Worm (Caenorhabditis elegans) whole organism, late embryonic: Measurements from ENCODE around the gene F11D11.12.

ENCODE experiments used
- C08G9.2 ChIP-seq: sonication (generic microtip); optimal IDR thresholded peaks from 2 replicates; lab custom pipeline; 2016; ENCODE audit warnings: mild to moderate bottlenecking, missing genetic modification characterization, moderate library complexity, missing compliant biosample characterization
- F13H6.1 ChIP-seq: sonication (generic microtip); optimal IDR thresholded peaks from 2 replicates; lab custom pipeline; 2016; ENCODE audit warnings: missing genetic modification characterization, missing compliant biosample characterization
- K02D7.2 ChIP-seq: sonication (generic microtip); optimal IDR thresholded peaks from 2 replicates; lab custom pipeline; 2017; ENCODE audit warnings: mild to moderate bottlenecking, missing genetic modification characterization, missing compliant biosample characterization
- T23F11.4 ChIP-seq: fragments of 200-800 bp; sonication (Bioruptor generic); optimal IDR thresholded peaks from 2 replicates; lab custom pipeline; 2018; ENCODE audit warnings: mild to moderate bottlenecking, missing genetic modification characterization, missing compliant biosample characterization
- Y22D7AL.16 ChIP-seq: sonication (generic microtip); optimal IDR thresholded peaks from 2 replicates; lab custom pipeline; 2016; ENCODE audit warnings: missing genetic modification characterization, missing compliant biosample characterization
- ahr-1 ChIP-seq: sonication (generic microtip); optimal IDR thresholded peaks from 2 replicates; lab custom pipeline; 2016; ENCODE audit warnings: missing genetic modification characterization, missing compliant biosample characterization
- ceh-18 ChIP-seq: sonication (generic microtip); optimal IDR thresholded peaks from 2 replicates; lab custom pipeline; 2016; ENCODE audit warnings: missing genetic modification characterization, missing compliant biosample characterization
- ceh-2 ChIP-seq: sonication (generic microtip); optimal IDR thresholded peaks from 2 replicates; lab custom pipeline; 2016; ENCODE audit warnings: missing genotype, missing genetic modification characterization, missing compliant biosample characterization
- ceh-22 ChIP-seq: sonication (generic microtip); optimal IDR thresholded peaks from 2 replicates; lab custom pipeline; 2017; ENCODE audit warnings: missing biosample characterization, missing genetic modification characterization
- ceh-30 ChIP-seq: fragments of 150-350 bp; optimal IDR thresholded peaks from 2 replicates; lab custom pipeline; 2014; ENCODE audit warnings: missing biosample characterization, missing genetic modification characterization
- ceh-31 ChIP-seq: sonication (generic microtip); optimal IDR thresholded peaks from 2 replicates; lab custom pipeline; 2016; ENCODE audit warnings: missing genetic modification characterization, missing compliant biosample characterization
- ceh-34 ChIP-seq: sonication (generic microtip); optimal IDR thresholded peaks from 2 replicates; lab custom pipeline; 2016; ENCODE audit warnings: mild to moderate bottlenecking, missing genetic modification characterization, missing compliant biosample characterization
- ceh-45 ChIP-seq: fragments of 200-800 bp; sonication (Bioruptor generic); IDR thresholded peaks from 2 replicates; pipeline ENCODE4 v1.3.6; 2022; ENCODE audit warnings: missing genetic modification reagents, missing genetic modification characterization, missing compliant biosample characterization
- ceh-9 ChIP-seq: sonication (generic microtip); optimal IDR thresholded peaks from 2 replicates; lab custom pipeline; 2016; ENCODE audit warnings: mild to moderate bottlenecking, missing genetic modification characterization, inconsistent platforms, missing compliant biosample characterization
- dmd-4 ChIP-seq: sonication (generic microtip); optimal IDR thresholded peaks from 2 replicates; lab custom pipeline; 2016; ENCODE audit warnings: borderline replicate concordance, missing genetic modification characterization, missing compliant biosample characterization
- dve-1 ChIP-seq: sonication (generic microtip); optimal IDR thresholded peaks from 2 replicates; lab custom pipeline; 2017; ENCODE audit warnings: antibody characterized with exemption, mild to moderate bottlenecking, missing genetic modification characterization, missing compliant biosample characterization
- elt-4 ChIP-seq: sonication (generic microtip); optimal IDR thresholded peaks from 2 replicates; lab custom pipeline; 2016; ENCODE audit warnings: missing genetic modification characterization, missing compliant biosample characterization
- fax-1 ChIP-seq: sonication (generic microtip); optimal IDR thresholded peaks from 2 replicates; lab custom pipeline; 2016; ENCODE audit warnings: missing genotype, missing genetic modification characterization, missing compliant biosample characterization
- fkh-6 ChIP-seq: sonication (generic microtip); optimal IDR thresholded peaks from 2 replicates; lab custom pipeline; 2016; ENCODE audit warnings: missing genetic modification characterization, missing compliant biosample characterization
- hlh-15 ChIP-seq: sonication (generic microtip); optimal IDR thresholded peaks from 2 replicates; lab custom pipeline; 2016; ENCODE audit warnings: missing genetic modification characterization, missing compliant biosample characterization
- hlh-6 ChIP-seq: sonication (generic microtip); optimal IDR thresholded peaks from 2 replicates; lab custom pipeline; 2016; ENCODE audit warnings: missing genotype, missing genetic modification characterization, missing compliant biosample characterization
- lin-11 ChIP-seq: fragments of 200-800 bp; sonication (Bioruptor generic); optimal IDR thresholded peaks from 2 replicates; lab custom pipeline; 2018; ENCODE audit warnings: mild to moderate bottlenecking, missing genetic modification characterization, missing compliant biosample characterization
- mec-3 ChIP-seq: sonication (generic microtip); optimal IDR thresholded peaks from 2 replicates; lab custom pipeline; 2016; ENCODE audit warnings: borderline replicate concordance, missing genetic modification characterization, missing compliant biosample characterization
- npax-4 ChIP-seq: sonication (generic microtip); optimal IDR thresholded peaks from 2 replicates; lab custom pipeline; 2016; ENCODE audit warnings: missing genetic modification characterization, missing compliant biosample characterization
- pag-3 ChIP-seq: sonication (generic microtip); optimal IDR thresholded peaks from 2 replicates; lab custom pipeline; 2016; ENCODE audit warnings: missing compliant biosample characterization, missing genetic modification characterization, borderline replicate concordance
- pha-2 ChIP-seq: sonication (generic microtip); optimal IDR thresholded peaks from 2 replicates; lab custom pipeline; 2017; ENCODE audit warnings: mild to moderate bottlenecking, missing genetic modification characterization, missing compliant biosample characterization
- pqm-1 ChIP-seq: sonication (generic microtip); optimal IDR thresholded peaks from 2 replicates; lab custom pipeline; 2016; ENCODE audit warnings: missing genetic modification characterization, missing compliant biosample characterization
- pros-1 ChIP-seq: fragments of 150-350 bp; optimal IDR thresholded peaks from 2 replicates; lab custom pipeline; 2014; ENCODE audit warnings: missing biosample characterization, missing genetic modification reagents, missing genetic modification characterization
- rnt-1 ChIP-seq: sonication (generic microtip); optimal IDR thresholded peaks from 2 replicates; lab custom pipeline; 2016; ENCODE audit warnings: missing genetic modification characterization, missing compliant biosample characterization
- sdc-2 ChIP-seq: sonication (generic microtip); optimal IDR thresholded peaks from 2 replicates; lab custom pipeline; 2016; ENCODE audit warnings: missing genotype, missing genetic modification characterization, missing compliant biosample characterization
- sox-4 ChIP-seq: sonication (generic microtip); optimal IDR thresholded peaks from 2 replicates; lab custom pipeline; 2017; ENCODE audit warnings: mild to moderate bottlenecking, missing genetic modification characterization, inconsistent platforms, missing compliant biosample characterization
- tbx-7 ChIP-seq: sonication (generic microtip); optimal IDR thresholded peaks from 2 replicates; lab custom pipeline; 2016; ENCODE audit warnings: missing genotype, missing genetic modification characterization, missing compliant biosample characterization
- unc-42 ChIP-seq: sonication (generic microtip); optimal IDR thresholded peaks from 2 replicates; lab custom pipeline; 2016; ENCODE audit warnings: missing genotype, missing genetic modification characterization, missing compliant biosample characterization
- unc-55 ChIP-seq: sonication (generic microtip); optimal IDR thresholded peaks from 2 replicates; lab custom pipeline; 2017; ENCODE audit warnings: missing biosample characterization, missing genetic modification reagents, missing genetic modification characterization
- unc-86 ChIP-seq: sonication (generic microtip); optimal IDR thresholded peaks from 2 replicates; lab custom pipeline; 2016; ENCODE audit warnings: missing genetic modification characterization, missing compliant biosample characterization
- zip-5 ChIP-seq: sonication (generic microtip); optimal IDR thresholded peaks from 2 replicates; lab custom pipeline; 2016; ENCODE audit warnings: missing genetic modification characterization, missing compliant biosample characterization
- ztf-16 ChIP-seq: sonication (generic microtip); optimal IDR thresholded peaks from 2 replicates; lab custom pipeline; 2017; ENCODE audit warnings: missing genetic modification characterization, missing compliant biosample characterization

Gene F11D11.12

DNA sequence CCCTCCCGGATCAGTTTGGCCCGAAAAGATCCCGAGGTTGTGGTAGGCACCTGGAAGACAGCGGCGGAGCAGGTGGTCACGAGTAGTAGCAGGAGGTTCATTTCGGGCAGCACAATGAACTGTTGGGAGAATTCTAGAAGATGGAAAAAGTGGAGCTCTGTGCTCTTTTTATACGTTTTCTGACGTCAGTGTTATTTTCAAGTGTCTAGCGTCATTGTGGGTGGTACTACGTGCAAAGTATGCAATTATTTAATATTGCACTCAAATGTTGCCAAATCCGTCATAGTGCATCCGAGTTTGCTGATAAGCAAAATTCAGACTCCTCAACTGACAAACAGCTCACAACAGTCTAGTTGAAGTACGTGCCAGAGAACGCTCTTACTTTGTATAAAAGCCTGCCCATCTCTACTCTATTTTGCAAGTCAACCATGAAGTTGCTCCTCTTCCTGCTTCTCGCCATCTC, 18.9 kb downstream of the F11D11.12 start, which contains the start of the genes asp-18 and scl-19:
Gene asp-18 (minus strand): TSS at position 101 of the 463 bp plus-strand sequence.
Gene scl-19 (plus strand): TSS at position 413 of the 463 bp plus-strand sequence.
- TF ChIP-seq elt-4 (tag; lab: Kevin White, UChicago): no peak
- no peak for TF ChIP-seq K02D7.2 (tag; lab: Kevin White, UChicago)
- no peak for TF ChIP-seq dve-1 (tag; lab: Kevin White, UChicago)
- TF ChIP-seq tbx-7 (tag; lab: Kevin White, UChicago): no peak
- TF ChIP-seq ceh-22 (tag; lab: Kevin White, UChicago): no peak
- TF ChIP-seq T23F11.4: no peak
- TF ChIP-seq C08G9.2 (tag; lab: Kevin White, UChicago): no peak
- TF ChIP-seq pha-2 (tag; lab: Kevin White, UChicago): no peak
- TF ChIP-seq sox-4 (tag; lab: Kevin White, UChicago): no peak
- no peak for TF ChIP-seq ahr-1
- TF ChIP-seq dmd-4 (tag; lab: Kevin White, UChicago): no peak
- no peak for TF ChIP-seq pag-3 (tag; lab: Kevin White, UChicago)
- TF ChIP-seq zip-5 (tag; lab: Kevin White, UChicago): no peak
- TF ChIP-seq ceh-34: no peak
- no peak for TF ChIP-seq lin-11 (tag; lab: Kevin White, UChicago)
- no peak for TF ChIP-seq hlh-6
- no peak for TF ChIP-seq ceh-9 (tag; lab: Kevin White, UChicago)

DNA sequence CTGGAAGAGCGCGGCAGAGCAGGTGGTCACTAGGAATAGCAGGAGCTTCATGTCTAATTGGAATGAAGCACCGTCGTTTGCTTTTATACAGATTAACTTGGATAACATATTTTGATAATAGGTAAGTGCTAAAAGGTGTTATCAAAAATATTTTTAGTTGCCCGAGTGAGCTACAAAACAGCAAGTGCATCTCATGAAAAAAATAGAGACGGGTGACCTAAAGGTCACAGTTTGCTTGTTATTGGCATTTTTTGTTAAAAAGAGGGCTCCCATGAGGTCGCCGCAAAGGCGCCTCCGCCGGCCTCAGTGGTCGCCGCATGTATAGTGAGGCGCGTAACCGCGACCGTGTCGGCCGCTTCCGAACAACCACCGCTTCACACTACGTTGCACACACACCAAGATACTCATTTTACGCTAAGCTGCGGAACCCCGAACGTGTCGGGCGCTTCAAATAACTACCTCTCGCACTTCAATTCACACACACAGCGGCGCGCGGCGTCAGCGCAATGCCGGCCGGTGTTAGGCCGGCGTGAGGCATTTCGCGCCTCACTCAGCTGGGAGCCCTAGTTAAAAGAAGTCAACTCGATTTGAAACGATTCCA, 21.1 kb downstream of the F11D11.12 start, which contains the start of gene asp-19:
Gene asp-19 (minus strand): TSS at position 51 of the 601 bp plus-strand sequence.
- no peak for TF ChIP-seq hlh-6
- TF ChIP-seq pros-1: no peak
- TF ChIP-seq unc-86: no peak
- no peak for TF ChIP-seq dve-1 (tag; lab: Kevin White, UChicago)
- no peak for TF ChIP-seq ztf-16 (tag; lab: Kevin White, UChicago)
- no peak for TF ChIP-seq ceh-30 (tag; lab: Kevin White, UChicago)
- no peak for TF ChIP-seq sox-4 (tag; lab: Kevin White, UChicago)
- TF ChIP-seq ceh-31 (tag; lab: Kevin White, UChicago): no peak
- no peak for TF ChIP-seq fax-1 (tag; lab: Kevin White, UChicago)
- no peak for TF ChIP-seq fkh-6
- no peak for TF ChIP-seq zip-5 (tag; lab: Kevin White, UChicago)
- no peak for TF ChIP-seq pqm-1 (tag; lab: Kevin White, UChicago)
- TF ChIP-seq ceh-2 (tag; lab: Kevin White, UChicago): no peak
- no peak for TF ChIP-seq pag-3 (tag; lab: Kevin White, UChicago)
- no peak for TF ChIP-seq hlh-15 (tag; lab: Kevin White, UChicago)
- no peak for TF ChIP-seq F13H6.1
- no peak for TF ChIP-seq sdc-2 (tag; lab: Kevin White, UChicago)
- no peak for TF ChIP-seq ceh-9 (tag; lab: Kevin White, UChicago)
- TF ChIP-seq ceh-18 (tag; lab: Kevin White, UChicago): no peak

DNA sequence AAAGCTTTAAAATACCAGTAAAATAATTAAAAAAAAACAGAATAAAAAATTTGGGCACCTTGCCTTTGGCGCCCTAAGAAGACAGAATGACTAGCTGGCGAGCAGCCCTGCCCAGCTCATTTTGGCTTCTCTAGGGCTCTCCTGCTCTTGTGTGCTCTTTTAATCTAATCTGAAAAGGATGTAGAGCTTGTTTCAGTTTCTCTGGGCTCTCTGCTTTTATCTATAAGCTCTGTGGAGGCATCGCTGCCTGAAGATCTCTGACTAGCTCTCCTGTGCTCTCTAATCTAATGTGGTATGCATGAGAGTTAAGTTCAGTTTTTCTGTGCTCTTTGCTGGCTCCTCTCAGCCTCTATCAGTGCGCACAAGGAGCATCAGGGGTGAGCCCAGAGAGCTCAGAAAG, 24.6 kb downstream of the F11D11.12 start:
- TF ChIP-seq rnt-1 (tag; lab: Kevin White, UChicago) (no peak), unc-42 (tag; lab: Kevin White, UChicago) (peak; percentile 72)

ce11 chrV:18724076-18724475, 26.4 kb downstream of the F11D11.12 start:
- TF ChIP-seq ceh-31 (tag; lab: Kevin White, UChicago): no peak
- TF ChIP-seq C08G9.2 (tag; lab: Kevin White, UChicago): no peak
- TF ChIP-seq rnt-1 (tag; lab: Kevin White, UChicago): no peak
- TF ChIP-seq unc-55 (GFP tag; lab: Kevin White, UChicago): no peak
- no peak for TF ChIP-seq npax-4 (tag; lab: Kevin White, UChicago)
- TF ChIP-seq ceh-2 (tag; lab: Kevin White, UChicago): no peak
- no peak for TF ChIP-seq mec-3
- no peak for TF ChIP-seq ceh-45
- TF ChIP-seq Y22D7AL.16 (tag; lab: Kevin White, UChicago): no peak
- TF ChIP-seq pqm-1 (tag; lab: Kevin White, UChicago): no peak
